Worm (Caenorhabditis elegans) whole organism, midembryonic: Measurements from ENCODE around the gene sdhd-1.

Source experiments
- T22C8.4 ChIP-seq: fragments of 200-800 bp; sonication (Bioruptor generic); IDR thresholded peaks from 2 replicates; pipeline ENCODE4 v1.3.6; 2022; ENCODE audit warnings: missing genetic modification characterization, missing compliant biosample characterization
- cog-1 ChIP-seq: sonication (generic microtip); optimal IDR thresholded peaks from 2 replicates; lab custom pipeline; 2016; ENCODE audit warnings: missing genetic modification characterization, missing compliant biosample characterization
- flt-1 ChIP-seq: fragments of 200-800 bp; sonication (Bioruptor generic); IDR thresholded peaks from 2 replicates; pipeline ENCODE4 v1.3.6; 2022; ENCODE audit warnings: missing genetic modification characterization, missing compliant biosample characterization
- klf-2 ChIP-seq: fragments of 200-800 bp; sonication (Bioruptor generic); conservative IDR thresholded peaks from 2 replicates; pipeline ENCODE4 v1.3.6; 2022; ENCODE audit warnings: missing genetic modification reagents, missing genetic modification characterization, missing compliant biosample characterization
- med-1 ChIP-seq: sonication (generic microtip); optimal IDR thresholded peaks from 2 replicates; lab custom pipeline; 2017; ENCODE audit warnings: missing genetic modification characterization, mild to moderate bottlenecking, missing compliant biosample characterization, antibody characterized with exemption, missing genetic modification reagents; ENCODE audit not compliant: insufficient read depth
- ref-1 ChIP-seq: fragments of 200-800 bp; sonication (Bioruptor generic); conservative IDR thresholded peaks from 2 replicates; pipeline ENCODE4 v1.3.6; 2022; ENCODE audit warnings: missing genetic modification reagents, missing genetic modification characterization, missing compliant biosample characterization
- tab-1 ChIP-seq: fragments of 200-800 bp; sonication (Bioruptor generic); IDR thresholded peaks from 2 replicates; pipeline ENCODE4 v1.3.6; 2022; ENCODE audit warnings: missing genetic modification characterization, missing compliant biosample characterization
- ztf-23 ChIP-seq: fragments of 200-800 bp; sonication (Bioruptor generic); IDR thresholded peaks from 2 replicates; pipeline ENCODE4 v1.3.6; 2022; ENCODE audit warnings: missing genetic modification reagents, missing genetic modification characterization, missing compliant biosample characterization
- ztf-29 ChIP-seq: fragments of 200-800 bp; sonication (Bioruptor generic); IDR thresholded peaks from 2 replicates; pipeline ENCODE4 v1.3.6; 2022; ENCODE audit warnings: missing genetic modification reagents, missing genetic modification characterization, missing compliant biosample characterization

The sdhd-1 gene

DNA sequence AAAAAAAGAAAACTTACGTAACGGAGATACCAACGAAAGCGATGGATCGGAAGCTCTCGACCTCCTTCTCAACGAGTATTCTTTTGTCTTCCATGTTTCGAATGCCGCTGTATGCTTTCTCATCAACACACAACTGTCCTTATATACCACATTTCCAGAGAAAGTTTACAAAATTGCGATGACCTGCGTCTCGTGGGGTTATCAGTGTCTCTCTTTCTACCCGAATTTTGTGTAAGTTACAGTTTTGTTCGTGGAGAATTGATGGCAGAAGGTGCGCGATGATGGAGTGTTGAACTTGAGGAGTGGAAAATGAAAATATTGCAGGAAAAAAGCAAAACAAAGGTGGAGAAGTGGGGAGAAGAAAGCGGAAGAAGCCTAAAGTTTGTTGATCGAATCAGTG lies 36.0 kb downstream of the sdhd-1 start, which contains the start of gene col-81:
Gene col-81, minus strand, starts transcription at position 101 of the 400 bp plus-strand sequence.
- TF ChIP-seq tab-1 (GFP tag; lab: Robert Waterston, UW), result no peak
- no peak for TF ChIP-seq ref-1 (GFP tag; lab: Robert Waterston, UW)
- TF ChIP-seq med-1 (GFP tag; lab: Kevin White, UChicago), result no peak
- TF ChIP-seq klf-2 (GFP tag; lab: Robert Waterston, UW), result no peak
- no peak for TF ChIP-seq T22C8.4 (GFP tag; lab: Robert Waterston, UW)
- TF ChIP-seq ztf-23 (GFP tag; lab: Robert Waterston, UW), result no peak
- no peak for TF ChIP-seq flt-1 (GFP tag; lab: Robert Waterston, UW)
- no peak for TF ChIP-seq ztf-29 (GFP tag; lab: Robert Waterston, UW)
- TF ChIP-seq cog-1 (tag; lab: Kevin White, UChicago), result no peak

ce11 chrII:11012532-11013179 lies 37.1 kb downstream of the sdhd-1 start:
- TF ChIP-seq ztf-23 (GFP tag; lab: Robert Waterston, UW) (peak; percentile 66; the same call in 1 of the 2 replicates), med-1 (GFP tag; lab: Kevin White, UChicago) (no peak), tab-1 (GFP tag; lab: Robert Waterston, UW) (0 out of 2 replicates have a peak, but pooled peaks have one; percentile 35), flt-1 (GFP tag; lab: Robert Waterston, UW) (0 out of 2 replicates have a peak, but pooled peaks have one; percentile 5), ref-1 (GFP tag; lab: Robert Waterston, UW) (no peak)

DNA sequence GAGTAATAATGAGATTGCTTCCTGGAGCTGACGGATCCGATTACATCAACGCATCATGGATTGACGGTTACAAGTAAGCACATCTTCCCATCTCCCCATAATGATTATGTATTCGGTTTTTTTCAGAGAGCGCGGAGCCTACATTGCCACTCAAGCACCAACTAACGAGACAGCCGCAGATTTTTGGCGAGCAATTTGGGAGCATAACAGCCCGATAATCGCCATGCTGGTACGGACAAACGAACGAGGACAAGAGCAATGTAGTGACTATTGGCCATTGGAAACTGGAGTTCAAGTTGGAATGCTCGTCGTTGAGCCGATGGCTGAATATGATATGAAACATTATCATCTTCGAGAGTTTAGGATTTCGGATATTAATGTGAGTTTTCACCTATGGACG lies 38.8 kb downstream of the sdhd-1 start:
- TF ChIP-seq tab-1 (GFP tag; lab: Robert Waterston, UW) (no peak), ztf-23 (GFP tag; lab: Robert Waterston, UW) (no peak), klf-2 (GFP tag; lab: Robert Waterston, UW) (no peak), T22C8.4 (GFP tag; lab: Robert Waterston, UW) (no peak), med-1 (GFP tag; lab: Kevin White, UChicago) (no peak), cog-1 (tag; lab: Kevin White, UChicago) (no peak), flt-1 (GFP tag; lab: Robert Waterston, UW) (no peak), ref-1 (GFP tag; lab: Robert Waterston, UW) (no peak), ztf-29 (GFP tag; lab: Robert Waterston, UW) (no peak)

ce11 chrII:11004381-11004780 lies 45.3 kb downstream of the sdhd-1 start:
- no peak for TF ChIP-seq ztf-29 (GFP tag; lab: Robert Waterston, UW)
